Fruit fly (Drosophila melanogaster) whole organism, embryonic: Measurements from ENCODE around the gene Mtp.
A peak's percentile ranks its signal among the peaks of the same experiment; 100 is the strongest.

Experiments used
- Asciz ChIP-seq: fragments of 200-800 bp; sonication (Bioruptor generic); optimal IDR thresholded peaks from 2 replicates; lab custom pipeline; 2017; ENCODE audit warnings: missing biosample characterization, mild to moderate bottlenecking, missing genetic modification characterization, missing genetic modification reagents
- Atf-2 ChIP-seq: fragments of 200-800 bp; sonication (Bioruptor generic); optimal IDR thresholded peaks from 2 replicates; lab custom pipeline; 2016; ENCODE audit warnings: missing biosample characterization, missing genetic modification characterization
- CG10462 ChIP-seq: fragments of 200-800 bp; sonication (Bioruptor generic); optimal IDR thresholded peaks from 2 replicates; lab custom pipeline; 2016; ENCODE audit warnings: missing biosample characterization, missing genetic modification characterization
- CG10654 ChIP-seq: fragments of 200-800 bp; sonication (Bioruptor generic); optimal IDR thresholded peaks from 2 replicates; lab custom pipeline; 2016; ENCODE audit warnings: missing biosample characterization, missing genetic modification characterization
- CG13123 ChIP-seq: fragments of 200-800 bp; sonication (Bioruptor generic); optimal IDR thresholded peaks from 2 replicates; lab custom pipeline; 2016; ENCODE audit warnings: missing biosample characterization, missing genetic modification characterization
- CG13424 ChIP-seq: fragments of 200-800 bp; sonication (Bioruptor generic); optimal IDR thresholded peaks from 2 replicates; lab custom pipeline; 2019; ENCODE audit warnings: missing biosample characterization, mild to moderate bottlenecking, missing genetic modification characterization, moderate library complexity
- CG14014 ChIP-seq: fragments of 200-800 bp; sonication (Bioruptor generic); IDR thresholded peaks from 2 replicates; pipeline ENCODE4 v1.3.6; 2022; ENCODE audit warnings: missing biosample characterization, missing genetic modification characterization
- CG1602 ChIP-seq: fragments of 200-800 bp; sonication (Bioruptor generic); optimal IDR thresholded peaks from 3 replicates; lab custom pipeline; 2016; ENCODE audit warnings: missing biosample characterization, missing genetic modification characterization
- CG1603 ChIP-seq: fragments of 200-800 bp; sonication (Bioruptor generic); optimal IDR thresholded peaks from 2 replicates; lab custom pipeline; 2019; ENCODE audit warnings: missing biosample characterization, mild to moderate bottlenecking, missing genetic modification characterization, moderate library complexity
- CG17568 ChIP-seq: fragments of 200-800 bp; sonication (Bioruptor generic); optimal IDR thresholded peaks from 2 replicates; lab custom pipeline; 2018; ENCODE audit warnings: missing biosample characterization, mild to moderate bottlenecking, missing genetic modification characterization, moderate library complexity
- CG2120 ChIP-seq: fragments of 200-800 bp; sonication (Bioruptor generic); optimal IDR thresholded peaks from 3 replicates; lab custom pipeline; 2016; ENCODE audit warnings: missing biosample characterization, missing genetic modification characterization
- CG2129 ChIP-seq: fragments of 200-800 bp; sonication (Bioruptor generic); IDR thresholded peaks from 2 replicates; pipeline ENCODE4 v1.3.6; 2022; ENCODE audit warnings: missing biosample characterization, missing genetic modification characterization; ENCODE audit not compliant: partially characterized antibody
- CG2712 ChIP-seq: fragments of 200-800 bp; optimal IDR thresholded peaks from 3 replicates; lab custom pipeline; 2019; ENCODE audit warnings: missing biosample characterization, mild to moderate bottlenecking, missing genetic modification characterization, moderate library complexity
- CG4424 ChIP-seq: fragments of 200-800 bp; sonication (Bioruptor generic); optimal IDR thresholded peaks from 3 replicates; lab custom pipeline; 2016; ENCODE audit warnings: missing biosample characterization, missing genetic modification characterization
- CG6791 ChIP-seq: fragments of 200-800 bp; sonication (Bioruptor generic); IDR thresholded peaks from 3 replicates; pipeline ENCODE4 v1.3.6; 2022; ENCODE audit warnings: missing biosample characterization, missing genetic modification characterization; ENCODE audit not compliant: partially characterized antibody
- CG7963 ChIP-seq: fragments of 200-800 bp; sonication (Bioruptor generic); IDR thresholded peaks from 3 replicates; pipeline ENCODE4 v1.3.6; 2022; ENCODE audit warnings: missing biosample characterization, missing genetic modification characterization; ENCODE audit not compliant: partially characterized antibody
- CG8089 ChIP-seq: fragments of 200-800 bp; sonication (Bioruptor generic); optimal IDR thresholded peaks from 3 replicates; lab custom pipeline; 2016; ENCODE audit warnings: missing biosample characterization, missing genetic modification characterization
- CrebB ChIP-seq: fragments of 200-800 bp; sonication (Bioruptor generic); optimal IDR thresholded peaks from 3 replicates; lab custom pipeline; 2018; ENCODE audit warnings: missing biosample characterization, mild to moderate bottlenecking, missing genetic modification characterization
- Dref ChIP-seq: fragments of 200-800 bp; sonication (Bioruptor generic); IDR thresholded peaks from 2 replicates; pipeline ENCODE4 v1.3.6; 2022; ENCODE audit warnings: missing biosample characterization, missing genetic modification characterization
- Fer1 ChIP-seq: fragments of 200-800 bp; sonication (Bioruptor generic); optimal IDR thresholded peaks from 2 replicates; lab custom pipeline; 2017; ENCODE audit warnings: missing biosample characterization, mild to moderate bottlenecking, missing genetic modification characterization
- H2.0 ChIP-seq: fragments of 200-800 bp; sonication (Bioruptor generic); IDR thresholded peaks from 2 replicates; pipeline ENCODE4 v1.3.6; 2022; ENCODE audit warnings: missing biosample characterization, missing genetic modification characterization
- Hey ChIP-seq: fragments of 200-800 bp; sonication (Bioruptor generic); optimal IDR thresholded peaks from 3 replicates; lab custom pipeline; 2018; ENCODE audit warnings: missing biosample characterization, mild to moderate bottlenecking, missing genetic modification characterization
- Kr ChIP-seq: fragments of 200-800 bp; sonication (Bioruptor generic); optimal IDR thresholded peaks from 2 replicates; lab custom pipeline; 2017; ENCODE audit warnings: missing biosample characterization, mild to moderate bottlenecking, missing genetic modification characterization
- Lhr ChIP-seq: fragments of 200-800 bp; sonication (Bioruptor generic); optimal IDR thresholded peaks from 3 replicates; lab custom pipeline; 2017; ENCODE audit warnings: mild to moderate bottlenecking, missing biosample characterization, missing genetic modification reagents, missing genetic modification characterization
- Oaz ChIP-seq: fragments of 200-800 bp; sonication (Bioruptor generic); IDR thresholded peaks from 2 replicates; pipeline ENCODE4 v1.3.6; 2022; ENCODE audit warnings: missing biosample characterization, missing genetic modification characterization
- Side ChIP-seq: fragments of 200-800 bp; sonication (Bioruptor generic); optimal IDR thresholded peaks from 2 replicates; lab custom pipeline; 2016; ENCODE audit warnings: missing biosample characterization, missing genetic modification characterization
- Six4 ChIP-seq: fragments of 200-800 bp; sonication (Bioruptor generic); optimal IDR thresholded peaks from 2 replicates; lab custom pipeline; 2016; ENCODE audit warnings: missing biosample characterization, missing genetic modification characterization
- Stat92E ChIP-seq, 3 experiments: fragments of >200 bp in 2 of 3; fragments of 200-800 bp in 1 of 3; sonication (Bioruptor generic) in 1 of 3; optimal IDR thresholded peaks; 2 replicates each; lab custom pipeline; 2017 to 2019; ENCODE audit warnings: missing biosample characterization in 3 of 3, missing genetic modification characterization in 3 of 3, mild to moderate bottlenecking in 1 of 3, moderate library complexity in 1 of 3
- abd-A ChIP-seq: fragments of 200-800 bp; sonication (Bioruptor generic); optimal IDR thresholded peaks from 3 replicates; lab custom pipeline; 2019; ENCODE audit warnings: missing biosample characterization, mild to moderate bottlenecking, missing genetic modification characterization, moderate library complexity
- ap ChIP-seq: fragments of 200-800 bp; sonication (Bioruptor generic); IDR thresholded peaks from 2 replicates; pipeline ENCODE4 v1.3.6; 2022; ENCODE audit warnings: missing biosample characterization, missing genetic modification characterization
- bab2 ChIP-seq: fragments of 200-800 bp; sonication (Bioruptor generic); optimal IDR thresholded peaks from 2 replicates; lab custom pipeline; 2016; ENCODE audit warnings: missing biosample characterization, missing genetic modification characterization
- bsh ChIP-seq, 2 experiments: fragments of 200-800 bp; sonication (Bioruptor generic); optimal IDR thresholded peaks; 2 replicates each; lab custom pipeline; 2017 to 2018; ENCODE audit warnings: mild to moderate bottlenecking in 2 of 2, missing biosample characterization in 2 of 2, missing genetic modification characterization in 2 of 2, moderate library complexity in 1 of 2
- eyg ChIP-seq: fragments of 200-800 bp; sonication (Bioruptor generic); optimal IDR thresholded peaks from 3 replicates; lab custom pipeline; 2016; ENCODE audit warnings: missing biosample characterization, missing genetic modification characterization
- fd3F ChIP-seq: fragments of 200-800 bp; sonication (Bioruptor generic); optimal IDR thresholded peaks from 2 replicates; lab custom pipeline; 2018; ENCODE audit warnings: missing biosample characterization, mild to moderate bottlenecking, missing genetic modification characterization, moderate library complexity
- gsb-n ChIP-seq: fragments of 200-800 bp; sonication (Bioruptor generic); optimal IDR thresholded peaks from 3 replicates; lab custom pipeline; 2018; ENCODE audit warnings: missing biosample characterization, mild to moderate bottlenecking, missing genetic modification characterization
- hkb ChIP-seq, 2 experiments: fragments of 200-800 bp in 1 of 2; fragments of >200 bp in 1 of 2; sonication (Bioruptor generic) in 1 of 2; IDR thresholded peaks in 1 of 2; optimal IDR thresholded peaks in 1 of 2; 2 replicates each; pipeline versions ENCODE4 v1.3.6 to Lab custom; 2017 to 2022; ENCODE audit warnings: missing biosample characterization in 1 of 2, missing genetic modification characterization in 1 of 2
- insv ChIP-seq, 2 experiments: fragments of 200-800 bp; sonication (Bioruptor generic); optimal IDR thresholded peaks; 3 replicates each; lab custom pipeline; 2016 to 2018; ENCODE audit warnings: missing biosample characterization in 2 of 2, missing genetic modification characterization in 2 of 2
- lab ChIP-seq: fragments of 200-800 bp; sonication (Bioruptor generic); optimal IDR thresholded peaks from 3 replicates; lab custom pipeline; 2017; ENCODE audit warnings: missing biosample characterization, missing genetic modification characterization, mild to moderate bottlenecking, moderate library complexity, missing genetic modification reagents
- rib ChIP-seq: fragments of 200-800 bp; sonication (Bioruptor generic); IDR thresholded peaks from 2 replicates; pipeline ENCODE4 v1.3.6; 2022; ENCODE audit warnings: missing biosample characterization, missing genetic modification characterization
- sens ChIP-seq: fragments of 200-800 bp; sonication (Bioruptor generic); peaks from one replicate; lab custom pipeline; 2016; ENCODE audit warnings: missing biosample characterization, missing genetic modification characterization
- shn ChIP-seq: fragments of 200-800 bp; sonication (Bioruptor generic); optimal IDR thresholded peaks from 3 replicates; lab custom pipeline; 2016; ENCODE audit warnings: missing biosample characterization, missing genetic modification characterization
- sob ChIP-seq: fragments of 200-800 bp; sonication (Bioruptor generic); IDR thresholded peaks from 2 replicates; pipeline ENCODE4 v1.3.6; 2022; ENCODE audit warnings: missing biosample characterization, missing genetic modification characterization
- stwl ChIP-seq: fragments of 200-800 bp; sonication (Bioruptor generic); optimal IDR thresholded peaks from 3 replicates; lab custom pipeline; 2018; ENCODE audit warnings: missing biosample characterization, mild to moderate bottlenecking, missing genetic modification characterization, moderate library complexity
- tin ChIP-seq: fragments of 200-800 bp; sonication (Bioruptor generic); optimal IDR thresholded peaks from 3 replicates; lab custom pipeline; 2016; ENCODE audit warnings: missing biosample characterization, missing genetic modification characterization
- tll ChIP-seq, 2 experiments: fragments of 200-800 bp in 1 of 2; fragments of >200 bp in 1 of 2; sonication (Bioruptor generic) in 1 of 2; optimal IDR thresholded peaks; 2 replicates each; lab custom pipeline; 2017 to 2019; ENCODE audit warnings: missing biosample characterization in 2 of 2, missing genetic modification characterization in 2 of 2, mild to moderate bottlenecking in 1 of 2, moderate library complexity in 1 of 2
- unc-4 ChIP-seq: fragments of 200-800 bp; sonication (Bioruptor generic); IDR thresholded peaks from 2 replicates; pipeline ENCODE4 v1.3.6; 2022; ENCODE audit warnings: missing biosample characterization, missing genetic modification characterization; ENCODE audit not compliant: partially characterized antibody
- unpg ChIP-seq: fragments of 200-800 bp; sonication (Bioruptor generic); optimal IDR thresholded peaks from 3 replicates; lab custom pipeline; 2018; ENCODE audit warnings: missing biosample characterization, mild to moderate bottlenecking, missing genetic modification characterization, moderate library complexity
- wor ChIP-seq: fragments of 200-800 bp; sonication (Bioruptor generic); IDR thresholded peaks from 2 replicates; pipeline ENCODE4 v1.3.6; 2022; ENCODE audit warnings: missing biosample characterization, missing genetic modification characterization

Mtp gene

dm6 chr2L:20944886-20945558 is 22.3 kb upstream of the Mtp start (continued):
- TF ChIP-seq Lhr (GFP tag; lab: Kevin White, UChicago): no peak
- TF ChIP-seq CG13424 (tag; lab: Kevin White, UChicago): peak; percentile 51
- TF ChIP-seq Fer1 (GFP tag; lab: Kevin White, UChicago): peak; percentile 31
- TF ChIP-seq Stat92E (GFP tag; optimal IDR thresholded peaks at IDR 0.05; lab: Kevin White, UChicago): no peak
- TF ChIP-seq ap (GFP tag; lab: Robert Waterston, UW): no peak
- no peak for TF ChIP-seq unc-4 (GFP tag; lab: Robert Waterston, UW)
- TF ChIP-seq CG2129 (GFP tag; lab: Robert Waterston, UW): no peak
- peak; percentile 99 for TF ChIP-seq stwl
- TF ChIP-seq CG8089: peak; percentile 47
- peak; percentile 30 for TF ChIP-seq bab2 (GFP tag; lab: Kevin White, UChicago)
- no peak for TF ChIP-seq hkb (optimal IDR thresholded peaks at IDR 0.05; lab: Kevin White, UChicago)
- no peak for TF ChIP-seq hkb (GFP tag; IDR thresholded peaks at IDR 0.05; lab: Robert Waterston, UW)
- peak; percentile 4 for TF ChIP-seq Side (GFP tag; lab: Kevin White, UChicago)
- no peak for TF ChIP-seq eyg (GFP tag; lab: Kevin White, UChicago)
- TF ChIP-seq gsb-n (tag; lab: Kevin White, UChicago): peak; percentile 47
- TF ChIP-seq CG10462: no peak
- TF ChIP-seq sens (GFP tag; lab: Kevin White, UChicago): peak; percentile 93
- no peak for TF ChIP-seq tll (GFP tag; optimal IDR thresholded peaks at IDR 0.05; lab: Kevin White, UChicago)
- TF ChIP-seq bsh (GFP tag; optimal IDR thresholded peaks at IDR 0.05; lab: Kevin White, UChicago): peak in 1 of 2 experiments; percentile 78
- peak; percentile 26 for TF ChIP-seq CG2120 (GFP tag; lab: Kevin White, UChicago)
- peak; percentile 32 for TF ChIP-seq tin (GFP tag; lab: Kevin White, UChicago)
- TF ChIP-seq Oaz (GFP tag; lab: Robert Waterston, UW): no peak
- peak; percentile 81 for TF ChIP-seq CG1603 (tag; lab: Kevin White, UChicago)
- TF ChIP-seq CG7963 (GFP tag; lab: Robert Waterston, UW): no peak
- no peak for TF ChIP-seq CG17568
- TF ChIP-seq Six4: peak; percentile 45
- TF ChIP-seq lab (GFP tag; lab: Kevin White, UChicago): peak; percentile 62
- TF ChIP-seq fd3F (GFP tag; lab: Kevin White, UChicago): no peak
- TF ChIP-seq CG2712 (tag; lab: Kevin White, UChicago): peak; percentile 76
- TF ChIP-seq insv (GFP tag; optimal IDR thresholded peaks at IDR 0.05; lab: Kevin White, UChicago): no peak
- peak; percentile 43 for TF ChIP-seq Asciz (GFP tag; lab: Kevin White, UChicago)
- TF ChIP-seq CG13123 (GFP tag; lab: Kevin White, UChicago): no peak
- TF ChIP-seq H2.0 (GFP tag; lab: Robert Waterston, UW): no peak
- no peak for TF ChIP-seq Dref
- TF ChIP-seq CG14014: no peak
- TF ChIP-seq unpg (GFP tag; lab: Kevin White, UChicago): peak; percentile 62
- no peak for TF ChIP-seq Kr (GFP tag; lab: Kevin White, UChicago)
- TF ChIP-seq CG1602: peak; percentile 29
- peak; percentile 62; the same call in 1 of the 3 replicates for TF ChIP-seq CG6791 (GFP tag; lab: Robert Waterston, UW)
- peak; percentile 57 for TF ChIP-seq CG4424 (GFP tag; lab: Kevin White, UChicago)
- no peak for TF ChIP-seq CG10654
- no peak for TF ChIP-seq rib (GFP tag; lab: Robert Waterston, UW)
- TF ChIP-seq Hey (tag; lab: Kevin White, UChicago): no peak
- TF ChIP-seq wor (GFP tag; lab: Robert Waterston, UW): 0 out of 2 replicates have a peak, but pooled peaks have one; percentile 17
- TF ChIP-seq Atf-2 (GFP tag; lab: Kevin White, UChicago): no peak
- TF ChIP-seq sob (GFP tag; lab: Robert Waterston, UW): 0 out of 2 replicates have a peak, but pooled peaks have one; percentile 19
- no peak for TF ChIP-seq shn (GFP tag; lab: Kevin White, UChicago)
- no peak for TF ChIP-seq CrebB (tag; lab: Kevin White, UChicago)
- peak; percentile 71 for TF ChIP-seq abd-A (tag; lab: Kevin White, UChicago)
